Fruit fly (Drosophila melanogaster) whole organism, pupa: ENCODE measurements around the gene Wdr37.

ENCODE experiments used
- CG10348 ChIP-seq: fragments of 200-800 bp; sonication (Bioruptor generic); IDR thresholded peaks from 2 replicates; pipeline ENCODE4 v1.3.6; 2022; ENCODE audit warnings: missing biosample characterization, missing genetic modification characterization
- CG12605 ChIP-seq: fragments of 200-800 bp; sonication (Bioruptor generic); IDR thresholded peaks from 2 replicates; pipeline ENCODE4 v1.3.6; 2022; ENCODE audit warnings: missing biosample characterization, missing genetic modification characterization
- CG13204 ChIP-seq: fragments of 200-800 bp; sonication (Bioruptor generic); optimal IDR thresholded peaks from 2 replicates; lab custom pipeline; 2018; ENCODE audit warnings: missing biosample characterization, mild to moderate bottlenecking, missing genetic modification characterization, moderate library complexity
- CG14655 ChIP-seq: fragments of 200-800 bp; sonication (Bioruptor generic); optimal IDR thresholded peaks from 3 replicates; lab custom pipeline; 2017; ENCODE audit warnings: mild to moderate bottlenecking, missing biosample characterization, missing genetic modification reagents, missing genetic modification characterization
- CG15710 ChIP-seq: fragments of 200-800 bp; sonication (Bioruptor generic); optimal IDR thresholded peaks from 2 replicates; lab custom pipeline; 2018; ENCODE audit warnings: missing biosample characterization, mild to moderate bottlenecking, missing genetic modification characterization, moderate library complexity
- CG17806 ChIP-seq: fragments of 200-800 bp; sonication (Bioruptor generic); optimal IDR thresholded peaks from 2 replicates; lab custom pipeline; 2018; ENCODE audit warnings: missing biosample characterization, mild to moderate bottlenecking, missing genetic modification characterization, moderate library complexity
- CG32121 ChIP-seq: fragments of 200-800 bp; sonication (Bioruptor generic); IDR thresholded peaks from 2 replicates; pipeline ENCODE4 v1.3.6; 2022; ENCODE audit warnings: missing biosample characterization, missing genetic modification characterization
- CG34367 ChIP-seq: fragments of 200-800 bp; sonication (Bioruptor generic); optimal IDR thresholded peaks from 2 replicates; lab custom pipeline; 2018; ENCODE audit warnings: missing biosample characterization, mild to moderate bottlenecking, missing genetic modification characterization
- CG4496 ChIP-seq: fragments of 200-800 bp; sonication (Bioruptor generic); IDR thresholded peaks from 3 replicates; pipeline ENCODE4 v1.3.6; 2022; ENCODE audit warnings: missing biosample characterization, missing genetic modification characterization
- CG8159 ChIP-seq: fragments of 200-800 bp; sonication (Bioruptor generic); optimal IDR thresholded peaks from 3 replicates; lab custom pipeline; 2018; ENCODE audit warnings: missing biosample characterization, mild to moderate bottlenecking, missing genetic modification characterization, moderate library complexity
- CG8301 ChIP-seq: fragments of 200-800 bp; sonication (Bioruptor generic); optimal IDR thresholded peaks from 2 replicates; lab custom pipeline; 2018; ENCODE audit warnings: missing biosample characterization, mild to moderate bottlenecking, missing genetic modification characterization
- CG9948 ChIP-seq: fragments of 200-800 bp; sonication (Bioruptor generic); optimal IDR thresholded peaks from 2 replicates; lab custom pipeline; 2018; ENCODE audit warnings: missing biosample characterization, mild to moderate bottlenecking, missing genetic modification characterization, moderate library complexity
- D1 ChIP-seq: fragments of 200-800 bp; sonication (Bioruptor generic); optimal IDR thresholded peaks from 2 replicates; lab custom pipeline; 2018; ENCODE audit warnings: missing biosample characterization, mild to moderate bottlenecking, missing genetic modification characterization, moderate library complexity
- EcR ChIP-seq: fragments of 200-800 bp; sonication (Bioruptor generic); optimal IDR thresholded peaks from 3 replicates; lab custom pipeline; 2019; ENCODE audit warnings: missing biosample characterization, missing genetic modification characterization, mild to moderate bottlenecking, moderate library complexity, missing genetic modification reagents
- Ets98B ChIP-seq: fragments of 200-800 bp; sonication (Bioruptor generic); IDR thresholded peaks from 2 replicates; pipeline ENCODE4 v1.3.6; 2022; ENCODE audit warnings: missing biosample characterization, missing genetic modification characterization
- Pif1A ChIP-seq: fragments of 200-800 bp; sonication (Bioruptor generic); optimal IDR thresholded peaks from 3 replicates; lab custom pipeline; 2016; ENCODE audit warnings: missing biosample characterization, missing genetic modification characterization
- Pif1B ChIP-seq: fragments of 200-800 bp; sonication (Bioruptor generic); optimal IDR thresholded peaks from 3 replicates; lab custom pipeline; 2016; ENCODE audit warnings: missing biosample characterization, missing genetic modification characterization
- Snoo ChIP-seq: fragments of 200-800 bp; sonication (Bioruptor generic); optimal IDR thresholded peaks from 3 replicates; lab custom pipeline; 2017; ENCODE audit warnings: missing biosample characterization, mild to moderate bottlenecking, missing genetic modification characterization, inconsistent platforms
- fd96Ca ChIP-seq: fragments of 200-800 bp; sonication (Bioruptor generic); IDR thresholded peaks from 3 replicates; pipeline ENCODE4 v1.3.6; 2022; ENCODE audit warnings: missing biosample characterization, missing genetic modification characterization
- gl ChIP-seq: fragments of 200-800 bp; sonication (Bioruptor generic); optimal IDR thresholded peaks from 2 replicates; lab custom pipeline; 2018; ENCODE audit warnings: missing biosample characterization, mild to moderate bottlenecking, missing genetic modification characterization
- rn ChIP-seq: fragments of 200-800 bp; sonication (Bioruptor generic); IDR thresholded peaks from 2 replicates; pipeline ENCODE4 v1.3.6; 2022; ENCODE audit warnings: missing biosample characterization, missing genetic modification characterization

Gene Wdr37

dm6 chr3R:18402549-18403429, at the start of gene Wdr37, which contains the start of gene koko:
TSS of gene Wdr37 (minus strand) at chr3R:18402716.
TSS of gene koko (plus strand) at chr3R:18403026.
- TF ChIP-seq CG15710 (tag; lab: Kevin White, UChicago) (peak; percentile 98), CG10348 (GFP tag; lab: Robert Waterston, UW) (peak; percentile 85), EcR (GFP tag; lab: Kevin White, UChicago) (peak; percentile 18), CG14655 (GFP tag; lab: Kevin White, UChicago) (peak; percentile 94), Ets98B (GFP tag; lab: Robert Waterston, UW) (peak; percentile 94), Snoo (tag; lab: Kevin White, UChicago) (peak; percentile 94), D1 (no peak), Pif1B (GFP tag; lab: Kevin White, UChicago) (peak; percentile 91), CG34367 (tag; lab: Kevin White, UChicago) (peak; percentile 92), CG4496 (GFP tag; lab: Robert Waterston, UW) (peak; percentile 94), CG12605 (peak; percentile 98), gl (tag; lab: Kevin White, UChicago) (peak; percentile 62), Pif1A (GFP tag; lab: Kevin White, UChicago) (peak; percentile 84), CG13204 (no peak), CG8301 (peak; percentile 92), fd96Ca (peak; percentile 92), CG32121 (peak; percentile 98), CG9948 (tag; lab: Kevin White, UChicago) (peak; percentile 96), CG17806 (tag; lab: Kevin White, UChicago) (peak; percentile 97), CG8159 (peak; percentile 98), rn (GFP tag; lab: Robert Waterston, UW) (peak; percentile 95)

DNA sequence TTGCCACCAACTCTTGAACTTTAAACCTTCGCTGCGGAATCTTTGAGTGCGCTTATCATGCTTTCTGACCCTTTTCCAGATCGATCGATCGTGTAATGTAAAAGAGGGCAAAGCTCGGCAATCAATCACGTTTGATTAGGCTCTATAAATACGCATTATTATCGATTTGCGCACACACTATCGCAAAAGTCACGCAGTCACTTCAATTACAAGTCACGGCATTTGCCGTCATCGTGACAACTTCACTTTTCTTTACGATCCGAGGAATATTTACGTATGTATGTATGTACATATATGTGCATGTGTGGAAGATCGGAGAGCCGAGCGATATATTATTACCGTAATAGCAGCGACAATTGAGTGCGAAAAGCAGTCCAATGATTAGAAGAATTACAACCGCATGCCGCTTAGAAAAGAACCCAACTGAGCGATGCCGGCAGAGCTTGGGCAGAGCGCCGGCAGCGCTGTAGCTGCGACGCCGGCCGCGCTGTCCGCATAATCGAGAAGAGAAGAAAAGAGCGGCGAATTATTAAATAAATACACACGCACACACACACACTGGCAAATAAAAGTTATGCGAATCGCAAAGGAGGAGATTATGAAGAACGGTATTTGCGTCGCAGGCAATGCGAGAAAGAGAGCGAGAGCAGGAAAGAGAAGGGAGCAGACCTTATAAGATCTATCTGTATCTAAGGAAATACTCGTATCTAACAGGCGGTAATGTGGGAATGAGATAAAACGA, 47.6 kb upstream of the Wdr37 start:
- no peak for TF ChIP-seq Pif1B (GFP tag; lab: Kevin White, UChicago)
- no peak for TF ChIP-seq D1
- TF ChIP-seq Snoo (tag; lab: Kevin White, UChicago), result no peak
- TF ChIP-seq Ets98B (GFP tag; lab: Robert Waterston, UW), result no peak

dm6 chr3R:18449188-18449587, 46.7 kb upstream of the Wdr37 start:
- no peak for TF ChIP-seq Ets98B (GFP tag; lab: Robert Waterston, UW)
- no peak for TF ChIP-seq Pif1B (GFP tag; lab: Kevin White, UChicago)
- no peak for TF ChIP-seq CG8301
- no peak for TF ChIP-seq CG17806 (tag; lab: Kevin White, UChicago)
- no peak for TF ChIP-seq D1
- TF ChIP-seq CG14655 (GFP tag; lab: Kevin White, UChicago), result no peak
- TF ChIP-seq CG10348 (GFP tag; lab: Robert Waterston, UW), result no peak
- TF ChIP-seq CG9948 (tag; lab: Kevin White, UChicago), result no peak
- no peak for TF ChIP-seq CG4496 (GFP tag; lab: Robert Waterston, UW)
- TF ChIP-seq Pif1A (GFP tag; lab: Kevin White, UChicago), result no peak
- TF ChIP-seq rn (GFP tag; lab: Robert Waterston, UW), result no peak
- TF ChIP-seq gl (tag; lab: Kevin White, UChicago), result no peak
- no peak for TF ChIP-seq CG13204
- no peak for TF ChIP-seq CG8159
- no peak for TF ChIP-seq CG34367 (tag; lab: Kevin White, UChicago)
- no peak for TF ChIP-seq Snoo (tag; lab: Kevin White, UChicago)
- no peak for TF ChIP-seq CG32121

- peak; percentile 81 for TF ChIP-seq Snoo (tag; lab: Kevin White, UChicago)
- no peak for TF ChIP-seq CG15710 (tag; lab: Kevin White, UChicago)
- no peak for TF ChIP-seq D1
- TF ChIP-seq rn (GFP tag; lab: Robert Waterston, UW), result 0 out of 2 replicates have a peak, but pooled peaks have one; percentile 11
- peak; percentile 70; the same call in 1 of the 2 replicates for TF ChIP-seq CG10348 (GFP tag; lab: Robert Waterston, UW)
- no peak for TF ChIP-seq CG34367 (tag; lab: Kevin White, UChicago)
- TF ChIP-seq gl (tag; lab: Kevin White, UChicago), result no peak
- peak; percentile 51 for TF ChIP-seq CG14655 (GFP tag; lab: Kevin White, UChicago)
- TF ChIP-seq Ets98B (GFP tag; lab: Robert Waterston, UW), result peak; percentile 12
- no peak for TF ChIP-seq EcR (GFP tag; lab: Kevin White, UChicago)
- TF ChIP-seq CG12605, result no peak
- peak; percentile 29 for TF ChIP-seq Pif1A (GFP tag; lab: Kevin White, UChicago)
- peak; percentile 51 for TF ChIP-seq CG8301
- no peak for TF ChIP-seq CG8159
- TF ChIP-seq CG9948 (tag; lab: Kevin White, UChicago), result no peak
- TF ChIP-seq CG13204, result no peak
- TF ChIP-seq fd96Ca, result peak; percentile 56; the same call in 1 of the 3 replicates
- peak; percentile 68 for TF ChIP-seq CG4496 (GFP tag; lab: Robert Waterston, UW)
- TF ChIP-seq Pif1B (GFP tag; lab: Kevin White, UChicago), result no peak
- peak; percentile 38 for TF ChIP-seq CG32121
- no peak for TF ChIP-seq CG17806 (tag; lab: Kevin White, UChicago)
Observed at dm6 chr3R:18448059-18448979, 45.8 kb upstream of the Wdr37 start.
